Fruit fly (Drosophila melanogaster): ENCODE results near the gene Muc68E.

The Muc68E gene

DNA sequence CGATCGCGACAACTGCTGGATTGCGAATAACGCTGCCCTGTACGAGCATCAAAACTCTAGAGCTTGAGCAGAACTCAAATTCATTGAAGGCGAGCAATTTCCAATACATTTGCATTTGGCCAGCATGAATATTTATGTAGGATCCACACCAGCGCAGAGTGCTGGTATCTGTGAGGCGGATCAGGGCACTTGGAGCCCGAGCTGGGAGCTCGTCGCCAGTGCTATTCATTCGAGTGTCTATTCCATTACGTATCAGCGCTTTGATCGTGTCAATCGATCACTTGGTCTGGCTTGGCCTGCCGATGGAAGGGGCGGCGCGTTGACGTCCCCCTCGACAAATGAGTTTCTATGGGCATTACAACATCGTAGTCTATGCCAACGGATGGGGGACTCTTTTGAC, 6.7 kb downstream of the Muc68E start, which contains the start of gene prc:
Gene prc, minus strand, starts transcription at position 28 of the 400 bp plus-strand sequence.
- TF ChIP-seq CTCF (optimal IDR thresholded peaks at IDR 0.05) (no peak), CG8478 (optimal IDR thresholded peaks at IDR 0.05) (no peak)

DNA sequence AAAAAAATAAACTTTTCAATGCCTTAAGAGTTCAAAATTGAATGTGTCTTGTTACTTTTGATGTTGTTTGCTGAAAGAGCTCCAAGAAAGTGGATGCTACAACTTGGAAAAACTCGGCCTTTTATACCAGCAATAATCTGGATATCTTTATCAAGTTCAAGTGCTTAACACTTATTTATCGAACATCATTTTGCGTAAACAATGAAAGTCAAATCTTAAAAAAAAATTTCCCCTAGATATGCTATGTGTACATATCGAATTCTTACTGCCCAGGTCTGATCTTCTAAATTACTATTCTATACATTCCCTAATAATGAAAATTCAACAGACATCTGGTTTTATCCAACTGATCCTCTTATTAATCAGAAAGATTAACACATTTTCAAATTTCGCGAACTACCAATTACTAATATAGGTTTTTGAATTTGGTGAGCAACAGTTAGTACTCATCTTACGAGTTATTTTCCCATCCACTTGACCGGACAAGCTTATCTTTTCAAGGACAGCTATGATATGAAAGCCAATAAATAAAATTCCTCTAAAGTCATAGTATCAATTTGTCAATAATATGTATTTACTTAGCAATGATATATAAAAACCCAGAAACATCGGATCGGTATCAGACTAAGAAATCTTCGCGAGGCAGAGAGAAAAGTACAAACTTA, 15.0 kb downstream of the Muc68E start, which contains the start of the genes CG11570 and CG43294:
Gene CG11570, minus strand, starts transcription at position 101 of the 665 bp plus-strand sequence.
Gene CG43294, plus strand, starts transcription at position 615 of the 665 bp plus-strand sequence.
- no peak for TF ChIP-seq CTCF (optimal IDR thresholded peaks at IDR 0.05)
- TF ChIP-seq CG8478 (optimal IDR thresholded peaks at IDR 0.05): no peak

DNA sequence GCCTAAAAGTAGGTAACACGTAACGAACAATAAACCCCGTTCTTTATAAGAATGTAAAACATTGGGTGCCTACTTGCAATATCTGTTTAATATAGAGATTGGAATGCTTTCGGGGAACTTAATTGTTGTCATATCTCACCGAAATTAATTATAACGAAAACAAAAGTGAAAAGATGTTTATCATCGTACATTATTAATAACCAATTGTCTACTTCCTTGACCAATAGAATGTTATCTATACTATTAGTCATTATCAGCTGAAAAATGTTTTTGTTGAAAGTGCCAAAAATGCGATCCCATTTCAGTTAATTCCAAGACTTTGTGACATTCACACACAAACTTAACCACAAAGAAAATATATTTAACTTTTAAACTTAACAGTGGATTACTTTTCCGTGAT, 19.0 kb downstream of the Muc68E start, which contains the start of gene CG7248:
Gene CG7248, plus strand, starts transcription at position 301 of the 400 bp plus-strand sequence.
- TF ChIP-seq CG8478 (optimal IDR thresholded peaks at IDR 0.05): no peak
- no peak for TF ChIP-seq CTCF (optimal IDR thresholded peaks at IDR 0.05)

DNA sequence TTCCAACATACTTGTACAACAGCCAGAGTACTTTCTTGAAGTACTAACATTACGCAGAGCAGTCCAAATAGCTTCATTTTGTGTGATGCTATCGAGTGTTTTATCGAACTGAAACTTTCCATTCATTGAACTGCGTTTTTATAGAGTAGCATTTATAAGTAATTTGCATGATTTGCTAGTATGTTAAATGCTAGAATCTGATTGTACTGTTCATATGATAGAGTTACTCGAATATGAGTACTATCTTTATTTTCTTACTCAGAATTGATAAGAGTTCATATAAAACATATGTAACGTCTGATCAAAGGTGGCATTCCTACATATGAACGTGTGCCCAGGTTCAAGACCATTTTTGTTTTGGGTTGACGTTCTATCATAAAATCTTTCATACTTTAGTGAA, 19.6 kb downstream of the Muc68E start, which contains the start of gene obst-G:
Gene obst-G, minus strand, starts transcription at position 101 of the 400 bp plus-strand sequence.
- TF ChIP-seq CG8478 (optimal IDR thresholded peaks at IDR 0.05) (no peak), CTCF (optimal IDR thresholded peaks at IDR 0.05) (no peak)

DNA sequence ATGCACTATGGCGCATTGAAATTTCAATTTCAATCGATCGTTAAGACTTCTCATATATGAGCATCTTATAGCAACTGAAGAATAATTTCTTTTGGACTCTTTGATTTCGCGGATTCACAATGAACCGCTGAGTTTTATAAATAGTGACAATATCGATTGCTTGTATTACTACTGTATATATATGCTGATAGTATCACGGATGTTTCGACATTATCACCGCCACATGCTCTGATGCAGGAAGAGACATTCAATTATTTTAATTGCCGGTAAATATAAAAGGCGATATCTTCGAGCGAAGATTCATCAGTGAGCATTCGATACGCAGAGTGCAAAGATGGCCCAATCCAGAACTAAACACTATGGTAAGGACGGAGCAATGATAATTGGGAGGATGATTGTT, 23.2 kb downstream of the Muc68E start, which contains the start of gene CG17826:
Gene CG17826, plus strand, starts transcription at position 301 of the 400 bp plus-strand sequence.
- TF ChIP-seq CTCF (optimal IDR thresholded peaks at IDR 0.05) (no peak), CG8478 (optimal IDR thresholded peaks at IDR 0.05) (no peak)

DNA sequence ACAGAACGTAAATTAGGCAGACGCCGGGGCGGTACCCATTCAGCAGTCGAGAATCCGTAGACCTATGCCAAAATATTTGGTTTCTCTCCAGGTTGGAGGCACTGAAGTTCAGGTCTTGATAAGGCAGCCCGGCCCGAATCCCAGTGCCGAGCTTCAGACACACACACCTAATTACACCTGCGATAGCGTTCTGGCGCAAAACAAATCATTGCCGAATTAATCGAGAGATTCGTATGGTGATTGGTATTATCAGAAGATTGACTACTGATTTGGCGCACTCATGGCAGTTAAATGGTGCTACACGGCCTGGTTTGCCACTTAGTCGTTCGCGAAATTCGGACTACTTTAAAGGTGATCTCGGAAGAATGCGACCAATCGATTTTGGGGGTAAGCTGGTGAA, 25.4 kb downstream of the Muc68E start, which contains the start of gene CG7252:
Gene CG7252, plus strand, starts transcription at position 319 of the 400 bp plus-strand sequence.
- no peak for TF ChIP-seq CTCF (optimal IDR thresholded peaks at IDR 0.05)
- no peak for TF ChIP-seq CG8478 (optimal IDR thresholded peaks at IDR 0.05)

DNA sequence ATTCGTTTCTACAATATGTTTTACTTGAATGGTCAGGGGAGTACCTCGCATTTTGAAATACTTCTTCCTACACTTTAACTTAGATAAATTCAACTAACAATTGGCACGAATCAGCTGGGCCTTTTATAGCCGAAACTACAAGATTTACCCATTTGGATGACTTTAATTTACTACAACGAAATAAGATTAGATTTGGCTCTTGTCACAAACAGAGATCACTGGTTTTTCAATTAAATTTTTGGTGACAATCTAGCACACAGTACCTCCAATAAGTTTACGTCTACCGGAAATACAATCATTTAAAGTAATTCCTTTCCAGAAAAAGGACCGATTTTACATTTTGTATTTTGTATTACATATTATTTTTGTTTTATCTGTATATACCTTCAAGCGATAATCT, 28.0 kb downstream of the Muc68E start, which contains the start of gene CG5883:
Gene CG5883, minus strand, starts transcription at position 101 of the 400 bp plus-strand sequence.
- TF ChIP-seq CG8478 (optimal IDR thresholded peaks at IDR 0.05) (no peak), CTCF (optimal IDR thresholded peaks at IDR 0.05) (no peak)

DNA sequence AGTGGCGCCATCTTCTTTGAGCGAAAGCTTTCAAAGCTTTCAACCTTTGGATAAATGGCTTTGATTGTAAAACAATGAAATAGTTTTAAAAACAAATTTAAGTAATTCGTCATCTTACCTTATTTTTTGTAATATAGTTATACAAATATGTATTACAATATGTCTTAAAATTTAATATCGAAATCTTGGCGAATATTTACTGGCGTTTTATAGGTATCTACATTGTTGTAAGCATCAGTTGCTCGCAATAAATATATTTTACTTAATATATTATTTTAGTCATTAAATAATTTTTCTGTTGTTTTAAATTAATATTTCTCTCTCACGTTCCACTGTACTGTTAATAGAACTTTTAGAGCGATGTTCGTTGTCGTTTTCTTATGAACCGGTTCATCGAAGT, 31.2 kb downstream of the Muc68E start, which contains the start of gene Rpt4R:
Gene Rpt4R, plus strand, starts transcription at position 301 of the 400 bp plus-strand sequence.
- TF ChIP-seq CTCF (optimal IDR thresholded peaks at IDR 0.05) (no peak), CG8478 (optimal IDR thresholded peaks at IDR 0.05) (no peak)

DNA sequence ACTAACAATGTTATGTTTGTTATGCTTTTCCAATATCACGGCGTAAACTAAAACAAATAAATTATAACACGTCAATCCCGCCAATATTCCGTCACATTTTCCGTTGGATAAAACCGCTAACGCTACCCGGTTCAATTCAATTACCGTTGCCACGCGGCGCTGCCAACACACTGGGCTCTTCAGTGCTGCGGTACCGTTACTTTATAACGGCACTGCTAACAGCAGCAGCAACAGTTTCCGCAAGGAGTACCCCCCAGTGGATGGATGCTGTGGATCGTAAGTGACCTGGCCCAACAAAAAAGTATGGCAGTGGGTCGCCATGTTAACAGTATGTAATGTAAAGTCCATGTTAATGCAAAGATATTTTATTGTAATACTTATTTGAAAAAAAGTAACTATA, 34.1 kb downstream of the Muc68E start, which contains the start of gene CG44837:
Gene CG44837, minus strand, starts transcription at position 157 of the 400 bp plus-strand sequence.
- TF ChIP-seq CG8478 (optimal IDR thresholded peaks at IDR 0.05) (no peak), CTCF (optimal IDR thresholded peaks at IDR 0.05) (no peak)

DNA sequence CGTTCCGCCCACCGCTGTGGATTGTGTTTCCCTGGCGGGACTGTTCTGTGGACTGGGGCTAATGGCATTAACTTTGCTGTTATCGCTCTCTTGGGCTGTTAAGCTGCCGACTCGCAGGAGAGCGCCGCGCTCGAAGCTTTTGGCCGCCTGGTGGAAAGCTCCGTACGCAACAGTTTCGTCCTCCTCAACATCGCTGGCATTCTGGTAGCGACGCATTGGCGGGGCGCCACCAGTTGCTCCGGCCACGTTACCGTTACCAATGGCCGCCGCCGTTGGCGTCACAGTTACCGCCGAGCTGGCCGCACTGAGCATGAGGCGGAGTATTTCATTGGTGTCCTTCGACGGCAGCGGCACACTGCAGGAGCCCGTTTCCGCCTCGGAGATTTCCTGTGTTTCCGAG, 35.5 kb downstream of the Muc68E start:
- no peak for TF ChIP-seq CTCF (optimal IDR thresholded peaks at IDR 0.05)
- no peak for TF ChIP-seq CG8478 (optimal IDR thresholded peaks at IDR 0.05)

DNA sequence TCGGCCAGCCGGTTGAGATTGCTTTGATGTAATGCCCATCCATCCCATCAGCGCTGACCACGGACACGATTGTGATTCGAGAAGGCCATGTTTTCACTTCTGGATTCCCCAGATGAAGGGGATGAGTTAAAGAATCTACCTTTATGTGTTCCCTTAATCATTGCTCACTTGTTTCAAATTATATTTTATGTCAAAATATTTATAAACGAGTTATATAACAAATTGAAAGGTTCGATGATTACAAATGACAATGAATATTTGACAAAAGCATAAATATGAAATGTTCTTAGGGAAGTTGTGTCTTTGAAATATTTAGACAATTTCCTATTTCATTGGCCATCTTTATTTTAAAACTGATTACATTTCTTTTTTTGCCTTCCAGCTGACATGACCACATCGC, 41.2 kb downstream of the Muc68E start:
- TF ChIP-seq CTCF (optimal IDR thresholded peaks at IDR 0.05) (no peak), CG8478 (optimal IDR thresholded peaks at IDR 0.05) (no peak)

DNA sequence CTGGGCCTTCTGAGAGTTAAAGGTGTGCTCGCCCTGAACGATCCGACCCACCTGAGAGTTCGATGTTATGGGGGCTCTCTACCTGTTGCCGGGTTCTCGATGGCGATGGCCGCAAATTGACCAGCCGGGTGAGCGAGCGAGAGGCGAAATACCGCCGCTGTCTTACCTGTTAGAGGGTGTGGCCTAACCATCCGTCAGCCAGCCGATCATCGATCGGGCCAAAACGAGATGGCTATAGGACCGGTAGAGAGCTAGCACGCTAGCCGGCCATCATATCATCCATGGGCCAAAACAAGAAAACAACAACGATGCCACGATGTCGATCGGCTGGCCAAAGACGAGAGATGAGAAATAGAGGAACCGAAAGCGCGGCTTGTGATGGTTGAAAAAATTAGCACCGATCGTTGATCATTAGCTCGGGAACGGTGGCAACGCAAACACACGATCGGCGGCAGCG, 45.5 kb downstream of the Muc68E start, which contains the start of gene byn:
Gene byn, plus strand, starts transcription at position 407 of the 457 bp plus-strand sequence.
- TF ChIP-seq CG8478 (optimal IDR thresholded peaks at IDR 0.05) (no peak), CTCF (optimal IDR thresholded peaks at IDR 0.05) (no peak)

DNA sequence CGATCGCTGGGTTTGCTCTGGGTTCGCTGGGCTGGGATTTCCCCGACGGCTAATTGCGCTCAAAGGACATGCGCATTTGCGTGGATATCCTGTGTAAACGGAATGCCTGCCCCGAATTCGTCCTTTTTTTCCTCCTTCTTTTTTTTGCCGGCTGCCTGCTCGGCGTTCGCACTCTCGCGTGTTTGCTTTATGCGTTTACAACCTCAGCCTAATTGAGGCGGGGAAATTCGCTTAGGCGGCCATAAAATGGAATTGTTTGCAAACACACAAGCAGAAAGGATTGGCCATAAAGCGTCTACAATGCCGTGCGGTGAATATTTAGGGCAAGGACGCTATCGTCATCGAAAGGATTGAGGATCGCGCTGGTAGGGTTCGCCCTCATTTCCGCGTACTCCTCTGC, 47.4 kb downstream of the Muc68E start:
- TF ChIP-seq CTCF (optimal IDR thresholded peaks at IDR 0.05): no peak
- TF ChIP-seq CG8478 (optimal IDR thresholded peaks at IDR 0.05): no peak

DNA sequence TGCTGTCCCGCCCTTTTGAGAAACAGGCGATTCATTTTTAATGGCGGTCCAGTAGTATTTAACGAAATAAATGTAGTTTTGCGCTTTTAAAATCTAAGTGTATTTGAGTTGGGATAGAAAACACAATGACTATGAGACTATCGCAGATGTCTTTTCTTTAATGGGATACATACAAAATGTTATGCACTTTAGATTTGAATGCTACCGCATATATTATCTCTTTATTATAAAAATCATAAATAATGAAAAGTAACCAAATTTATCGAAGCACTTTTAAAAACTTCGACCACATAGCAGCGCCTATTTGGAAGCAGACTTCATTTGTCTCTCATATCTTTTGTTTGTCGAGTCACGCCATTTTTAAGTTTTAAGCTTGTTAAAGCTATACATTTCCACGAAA, 48.1 kb downstream of the Muc68E start, which contains the start of gene SdhAL:
Gene SdhAL, minus strand, starts transcription at position 101 of the 400 bp plus-strand sequence.
- TF ChIP-seq CTCF (optimal IDR thresholded peaks at IDR 0.05) (no peak), CG8478 (optimal IDR thresholded peaks at IDR 0.05) (no peak)

DNA sequence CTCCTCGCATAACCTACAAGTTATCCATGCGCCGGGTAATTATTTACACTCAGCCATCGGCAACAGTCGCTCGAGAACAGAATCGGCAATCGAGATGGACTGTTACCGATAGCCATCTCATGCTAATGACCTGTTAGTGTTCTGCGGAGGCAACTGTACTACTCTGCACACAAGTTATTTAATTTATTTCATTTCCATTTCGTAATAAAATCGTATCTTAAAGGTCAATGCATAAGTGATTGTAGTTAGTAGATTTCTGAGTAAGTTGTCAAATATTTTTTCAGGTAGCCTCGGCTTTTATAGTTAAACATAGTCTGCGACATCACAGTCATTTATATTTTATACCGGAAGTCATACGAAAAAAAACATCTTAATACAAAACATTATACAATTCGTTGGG, 51.6 kb downstream of the Muc68E start, which contains the start of gene CG11588:
Gene CG11588, plus strand, starts transcription at position 301 of the 400 bp plus-strand sequence.
- no peak for TF ChIP-seq CTCF (optimal IDR thresholded peaks at IDR 0.05)
- no peak for TF ChIP-seq CG8478 (optimal IDR thresholded peaks at IDR 0.05)

DNA sequence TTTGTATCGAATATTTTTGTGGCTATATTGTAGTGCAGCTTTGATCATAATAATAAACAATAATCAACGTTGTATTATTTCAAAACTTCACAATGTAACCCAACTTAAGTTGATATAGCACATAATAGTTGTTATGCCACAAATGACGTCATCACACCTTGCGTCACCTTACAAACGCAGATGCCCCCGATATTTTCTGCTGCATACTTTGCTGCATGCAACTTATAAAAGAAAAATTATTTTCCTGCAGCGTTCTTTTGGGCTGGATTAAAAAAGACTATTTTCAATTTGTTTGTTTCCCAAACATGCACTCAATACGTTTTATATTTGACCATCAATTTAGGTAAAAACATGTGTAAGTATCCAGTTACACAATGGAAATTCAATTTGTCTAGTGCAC, 54.6 kb downstream of the Muc68E start:
- TF ChIP-seq CG8478 (optimal IDR thresholded peaks at IDR 0.05): no peak
- peak; percentile 28 to 44 for TF ChIP-seq CTCF (optimal IDR thresholded peaks at IDR 0.05)

Data from S2 (cell line).